Fruit fly (Drosophila melanogaster): ENCODE measurements around the gene CG33654.
A peak's percentile ranks its signal among the peaks of the same experiment; 100 is the strongest.

CG33654 gene

DNA sequence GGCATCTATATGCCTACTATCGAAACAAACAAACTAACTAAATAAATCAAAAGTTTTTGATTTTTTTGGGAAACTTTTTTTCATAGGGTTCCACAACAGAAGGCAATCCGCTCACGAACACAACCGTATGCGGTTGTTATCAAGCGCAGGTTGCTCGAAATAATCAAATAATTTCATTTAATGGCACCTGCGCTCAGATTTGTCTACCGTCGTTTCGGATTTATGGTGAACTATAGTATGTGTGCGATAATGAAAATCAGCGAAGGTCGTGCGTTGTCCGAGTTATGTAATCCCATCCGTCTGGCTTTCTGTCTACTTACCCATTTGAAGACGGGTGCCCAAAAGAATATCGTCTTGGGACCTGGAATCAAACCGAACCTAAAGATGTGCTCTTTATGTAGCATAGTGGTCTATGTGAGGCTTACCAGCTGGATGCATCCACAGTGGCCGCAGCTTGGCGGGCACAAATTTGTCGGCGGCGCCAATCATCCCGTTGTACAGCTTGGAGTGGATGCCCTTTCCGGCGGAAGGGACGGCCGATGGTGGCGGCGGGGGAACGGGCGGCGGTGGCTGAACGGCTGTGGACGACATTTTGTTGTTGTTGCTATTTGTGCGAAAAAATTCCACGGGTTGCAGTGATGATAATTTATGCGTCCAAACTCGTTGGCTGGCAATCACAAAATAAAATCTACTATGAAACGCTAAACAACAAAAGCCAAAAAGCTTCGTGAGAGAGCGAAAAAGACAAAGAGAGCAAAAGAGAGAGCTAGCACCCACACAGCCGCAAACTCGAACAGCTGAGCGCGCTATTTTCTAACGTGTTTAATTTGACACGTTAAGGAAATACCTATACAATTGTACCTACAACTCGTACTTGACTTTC is 9.9 kb downstream of the CG33654 start:
- TF ChIP-seq h (optimal IDR thresholded peaks at IDR 0.05) = no peak
- TF ChIP-seq psq (optimal IDR thresholded peaks at IDR 0.05) = no peak

DNA sequence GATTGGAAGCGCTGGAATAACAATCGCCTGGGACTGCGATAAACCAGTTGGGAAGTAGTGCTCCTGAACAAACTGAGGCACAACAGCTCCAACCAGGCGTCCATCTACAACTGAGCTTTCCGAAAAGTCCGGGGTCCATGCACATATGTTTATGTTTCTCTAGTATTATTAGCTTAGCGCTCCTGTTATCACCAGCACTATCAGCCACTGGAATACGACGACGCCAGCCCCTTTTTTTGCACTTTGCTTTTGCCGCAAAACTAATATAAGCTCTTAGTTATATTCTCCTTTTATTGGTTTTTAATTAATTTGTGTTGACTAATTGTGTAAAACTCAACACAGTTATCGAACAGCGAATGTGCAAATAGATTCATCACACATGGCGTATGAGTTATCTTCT is 11.5 kb downstream of the CG33654 start, which contains the start of gene CG9396:
Gene CG9396, minus strand, starts transcription at position 101 of the 400 bp plus-strand sequence.
- TF ChIP-seq Sin3A (optimal IDR thresholded peaks at IDR 0.05) (no peak), psq (optimal IDR thresholded peaks at IDR 0.05) (no peak), ttk (optimal IDR thresholded peaks at IDR 0.05) (no peak), Myc (optimal IDR thresholded peaks at IDR 0.05) (no peak), h (optimal IDR thresholded peaks at IDR 0.05) (no peak), insv (optimal IDR thresholded peaks at IDR 0.05) (no peak)

DNA sequence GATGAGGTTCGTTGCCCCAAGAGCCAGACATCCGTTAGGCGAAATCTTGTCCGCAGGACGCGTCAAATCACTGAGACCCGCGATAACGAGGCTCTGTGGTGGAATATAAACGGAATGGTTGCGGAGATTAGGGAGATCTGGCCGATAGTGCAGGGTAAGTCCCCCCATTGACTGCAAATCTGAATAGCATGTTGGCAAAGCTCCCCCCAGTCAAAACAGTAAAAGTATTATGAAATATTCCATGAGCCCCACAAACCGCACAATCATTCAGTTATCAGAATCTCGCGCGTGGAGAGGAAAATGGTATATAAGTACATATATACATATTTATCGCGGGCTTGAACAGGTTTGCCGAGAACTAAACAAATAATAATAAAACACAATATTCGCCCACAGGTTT is 12.4 kb downstream of the CG33654 start:
- no peak for TF ChIP-seq psq (optimal IDR thresholded peaks at IDR 0.05)
- no peak for TF ChIP-seq ttk (optimal IDR thresholded peaks at IDR 0.05)
- no peak for TF ChIP-seq Sin3A (optimal IDR thresholded peaks at IDR 0.05)
- TF ChIP-seq Myc (optimal IDR thresholded peaks at IDR 0.05) = no peak
- no peak for TF ChIP-seq h (optimal IDR thresholded peaks at IDR 0.05)
- TF ChIP-seq insv (optimal IDR thresholded peaks at IDR 0.05) = no peak

DNA sequence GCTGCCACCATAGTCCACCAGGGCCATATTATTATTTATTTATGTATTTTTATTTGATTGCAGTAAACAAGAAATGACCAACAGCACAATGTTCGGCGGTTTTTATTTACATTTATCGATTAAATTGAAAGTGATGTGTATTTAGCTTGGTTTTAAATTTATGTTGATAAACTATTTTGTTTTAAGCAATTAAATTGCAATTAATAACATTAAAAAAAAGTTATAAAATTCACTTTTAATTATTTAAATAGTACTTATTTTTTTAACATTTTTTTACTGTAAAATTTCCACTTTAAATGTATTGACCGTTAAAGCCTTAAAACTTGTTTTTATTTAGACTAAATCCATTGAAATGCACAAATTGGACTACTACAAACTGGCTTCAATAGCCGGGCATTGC is 12.9 kb downstream of the CG33654 start, which contains the start of gene CG16790:
Gene CG16790, minus strand, starts transcription at position 101 of the 400 bp plus-strand sequence.
- no peak for TF ChIP-seq insv (optimal IDR thresholded peaks at IDR 0.05)

DNA sequence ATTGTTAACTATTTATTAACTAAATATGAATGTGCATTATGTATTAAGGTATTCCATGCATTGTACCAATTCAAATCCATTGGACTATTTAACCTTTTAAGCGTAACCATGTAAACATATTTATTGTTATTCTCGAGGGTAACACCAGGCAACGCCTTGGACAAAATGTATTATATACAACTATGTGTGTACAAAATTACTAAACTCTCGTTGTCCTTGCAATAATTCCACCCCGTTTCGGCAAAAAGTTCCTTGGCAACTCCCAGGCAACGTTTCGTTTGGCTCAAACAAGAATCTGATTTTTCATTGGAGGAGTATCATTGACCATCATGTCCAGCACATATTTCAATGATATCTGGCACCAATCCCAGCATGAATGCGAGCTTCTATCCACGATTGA is 17.1 kb downstream of the CG33654 start, which contains the start of gene CG16789:
Gene CG16789, plus strand, starts transcription at position 301 of the 400 bp plus-strand sequence.
- TF ChIP-seq h (optimal IDR thresholded peaks at IDR 0.05) (no peak), Sin3A (optimal IDR thresholded peaks at IDR 0.05) (no peak), Myc (optimal IDR thresholded peaks at IDR 0.05) (no peak), psq (optimal IDR thresholded peaks at IDR 0.05) (no peak)

DNA sequence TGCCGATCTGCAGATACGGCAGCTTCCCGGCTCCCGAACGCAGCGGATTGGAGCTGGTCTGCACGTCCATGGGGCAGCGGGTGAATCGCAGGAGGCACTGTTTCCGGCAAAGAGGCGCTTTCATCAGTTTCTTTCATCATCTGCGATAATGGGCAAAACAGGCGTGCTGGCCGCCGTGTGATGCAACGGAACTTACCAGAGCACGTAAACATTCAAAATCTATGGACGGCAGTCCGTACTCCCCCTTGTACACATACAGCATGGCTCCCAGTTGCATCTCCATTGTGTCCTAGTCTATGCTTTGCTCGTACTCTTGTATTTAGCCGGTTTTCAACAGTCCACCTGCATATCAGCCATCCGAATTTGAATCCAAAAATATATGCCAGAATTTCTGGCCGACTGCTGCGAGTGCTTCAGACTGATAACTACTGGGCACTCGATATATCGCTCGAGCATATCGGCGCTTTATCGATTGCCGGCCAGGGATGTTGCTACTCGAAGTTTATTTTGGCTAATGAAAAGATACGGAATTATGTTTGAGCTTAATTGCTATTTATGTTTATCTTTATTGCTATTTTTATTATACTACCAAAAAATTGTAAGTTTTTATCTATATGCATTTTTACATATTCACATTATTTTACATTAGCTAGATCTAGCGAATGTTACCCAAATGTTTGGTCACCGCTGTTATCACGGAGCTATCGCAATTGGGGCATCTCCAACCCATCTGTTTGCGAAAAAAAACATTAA is 19.6 kb downstream of the CG33654 start, which contains the start of the genes CG9393 and Vps45:
Gene CG9393, minus strand, starts transcription at position 434 of the 753 bp plus-strand sequence.
Gene Vps45, plus strand, starts transcription at position 685 of the 753 bp plus-strand sequence.
- TF ChIP-seq insv (optimal IDR thresholded peaks at IDR 0.05) (no peak), ttk (optimal IDR thresholded peaks at IDR 0.05) (no peak), h (optimal IDR thresholded peaks at IDR 0.05) (no peak), psq (optimal IDR thresholded peaks at IDR 0.05) (no peak), Sin3A (optimal IDR thresholded peaks at IDR 0.05) (peak; percentile 6)

DNA sequence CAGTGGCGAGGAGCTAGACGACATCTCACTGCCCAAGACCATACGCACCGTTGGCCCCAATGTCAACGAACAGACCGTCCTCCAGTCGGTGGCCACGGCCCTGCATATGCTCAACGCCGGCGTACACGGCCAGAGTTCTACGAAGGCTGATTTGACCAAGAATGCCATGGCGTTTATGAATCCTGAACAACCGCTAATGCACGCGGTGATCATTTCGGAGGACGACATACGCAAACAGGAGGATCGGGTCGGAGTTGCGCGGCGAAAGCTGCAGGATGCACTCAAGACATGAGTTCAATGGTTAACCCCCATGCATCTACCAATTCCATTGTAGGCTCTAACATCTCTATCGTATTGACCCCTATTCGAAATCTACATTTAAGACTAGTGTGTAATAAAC is 21.9 kb downstream of the CG33654 start:
- TF ChIP-seq psq (optimal IDR thresholded peaks at IDR 0.05) = no peak
- TF ChIP-seq h (optimal IDR thresholded peaks at IDR 0.05) = no peak
- no peak for TF ChIP-seq Sin3A (optimal IDR thresholded peaks at IDR 0.05)
- no peak for TF ChIP-seq insv (optimal IDR thresholded peaks at IDR 0.05)
- TF ChIP-seq Myc (optimal IDR thresholded peaks at IDR 0.05) = no peak
- no peak for TF ChIP-seq ttk (optimal IDR thresholded peaks at IDR 0.05)

DNA sequence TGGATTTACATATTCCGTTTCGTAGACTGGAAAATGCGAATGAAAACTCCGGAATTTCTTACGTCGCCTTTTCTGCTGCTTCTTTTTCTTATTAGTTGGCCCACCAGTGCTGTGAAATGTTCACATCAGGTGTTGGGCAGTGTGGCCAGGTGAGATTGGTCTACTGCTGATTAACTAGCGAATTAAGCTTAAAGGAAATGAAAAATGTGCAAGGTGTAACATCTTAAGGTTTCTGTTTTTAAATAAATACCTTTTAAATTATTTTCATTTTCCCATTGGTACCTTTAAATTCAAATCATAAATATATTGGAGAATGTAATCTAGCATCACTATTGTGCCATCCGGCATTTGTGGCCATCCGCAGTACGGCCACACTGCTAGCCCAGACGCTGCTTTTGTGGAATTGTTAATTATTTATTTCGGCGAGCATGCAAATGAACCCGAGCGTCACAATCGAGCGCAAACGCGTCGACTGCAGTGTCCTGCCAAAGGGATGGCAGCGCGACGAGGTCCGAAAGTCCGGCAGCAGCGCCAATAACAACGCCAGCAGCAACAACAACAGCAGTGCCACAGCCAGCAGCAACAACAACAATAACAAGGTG is 23.5 kb downstream of the CG33654 start, which contains the start of the genes AP-1mu and MBD-like:
Gene AP-1mu, minus strand, starts transcription at position 113 of the 602 bp plus-strand sequence.
Gene MBD-like, plus strand, starts transcription at position 348 of the 602 bp plus-strand sequence.
- TF ChIP-seq insv (optimal IDR thresholded peaks at IDR 0.05) = no peak
- no peak for TF ChIP-seq h (optimal IDR thresholded peaks at IDR 0.05)
- no peak for TF ChIP-seq ttk (optimal IDR thresholded peaks at IDR 0.05)
- TF ChIP-seq psq (optimal IDR thresholded peaks at IDR 0.05) = no peak
- no peak for TF ChIP-seq Sin3A (optimal IDR thresholded peaks at IDR 0.05)
- TF ChIP-seq Myc (optimal IDR thresholded peaks at IDR 0.05) = no peak

DNA sequence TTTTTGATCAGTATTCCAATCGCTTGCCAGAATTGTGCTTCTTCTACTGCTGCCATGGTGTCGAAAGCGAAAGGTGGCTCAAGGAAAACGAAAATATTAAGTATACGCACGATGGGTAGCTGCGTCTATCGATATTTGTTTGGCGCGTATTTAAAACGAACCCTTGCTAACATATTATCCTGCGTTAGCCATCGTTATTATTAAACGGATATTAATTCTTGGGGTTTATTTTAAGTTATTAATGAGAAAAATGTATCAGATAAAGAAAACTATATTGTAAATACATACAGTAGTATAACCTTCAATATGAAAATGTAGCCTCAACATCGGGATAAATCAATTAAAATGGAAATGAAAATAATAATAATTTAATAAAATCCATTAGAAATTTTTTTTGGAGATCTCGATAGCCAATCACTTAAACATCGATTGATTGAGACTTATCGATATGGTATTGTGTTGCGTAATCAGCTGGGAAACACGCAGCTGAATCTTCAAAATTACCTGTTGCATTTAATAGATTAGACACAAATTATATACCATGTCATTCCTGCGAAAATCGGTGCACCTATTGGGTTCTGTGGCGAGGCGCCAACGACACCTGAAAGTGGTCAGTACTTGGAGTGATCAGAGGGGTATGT is 27.6 kb downstream of the CG33654 start, which contains the start of the genes CG9386 and BckdhA:
Gene CG9386, minus strand, starts transcription at position 75 of the 641 bp plus-strand sequence.
Gene BckdhA, plus strand, starts transcription at position 452 of the 641 bp plus-strand sequence.
- TF ChIP-seq insv (optimal IDR thresholded peaks at IDR 0.05) (no peak), Myc (optimal IDR thresholded peaks at IDR 0.05) (no peak), psq (optimal IDR thresholded peaks at IDR 0.05) (no peak), ttk (optimal IDR thresholded peaks at IDR 0.05) (no peak), Sin3A (optimal IDR thresholded peaks at IDR 0.05) (no peak), h (optimal IDR thresholded peaks at IDR 0.05) (no peak)

DNA sequence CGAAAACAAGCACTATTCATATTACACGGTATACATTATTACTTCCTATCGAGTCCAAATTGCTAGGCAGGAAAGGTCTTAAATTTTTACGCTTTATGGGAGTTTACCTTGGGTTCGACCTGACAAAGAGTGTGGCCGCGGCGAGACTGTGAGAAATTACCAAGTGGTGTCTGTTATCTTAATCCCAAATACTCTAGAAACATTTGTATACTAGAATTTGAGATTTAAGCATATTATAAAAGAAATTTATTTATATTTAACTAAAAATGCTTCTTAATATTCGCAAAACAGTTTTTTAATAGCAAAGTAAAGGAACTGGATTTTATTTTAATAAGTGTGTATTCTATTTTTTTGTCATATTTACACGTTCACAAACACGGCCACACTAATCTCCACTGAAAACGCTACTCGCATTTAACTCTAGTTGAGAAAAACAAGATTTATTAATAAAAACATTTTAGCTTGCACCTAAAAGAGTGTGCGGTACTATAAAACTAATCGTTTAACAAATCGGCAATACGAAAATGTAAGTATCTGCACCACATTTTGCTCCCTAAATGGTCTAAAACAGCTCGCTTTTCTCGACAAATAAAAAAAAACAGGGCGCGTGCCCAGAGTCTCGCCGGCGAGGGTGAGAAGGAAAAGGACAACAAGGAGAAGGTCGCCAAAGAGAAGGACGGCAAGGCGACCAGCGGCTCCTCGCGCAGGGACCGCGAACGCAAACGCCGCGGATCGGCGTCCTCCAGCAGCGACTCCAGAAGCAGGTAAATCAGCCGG is 31.2 kb downstream of the CG33654 start, which contains the start of the genes mura and RnpS1:
Gene mura, minus strand, starts transcription at position 148 of the 777 bp plus-strand sequence.
Gene RnpS1, plus strand, starts transcription at position 376 of the 777 bp plus-strand sequence.
- TF ChIP-seq insv (optimal IDR thresholded peaks at IDR 0.05) = no peak
- TF ChIP-seq Myc (optimal IDR thresholded peaks at IDR 0.05) = no peak
- no peak for TF ChIP-seq psq (optimal IDR thresholded peaks at IDR 0.05)
- TF ChIP-seq h (optimal IDR thresholded peaks at IDR 0.05) = no peak
- no peak for TF ChIP-seq Sin3A (optimal IDR thresholded peaks at IDR 0.05)
- no peak for TF ChIP-seq ttk (optimal IDR thresholded peaks at IDR 0.05)
